Fruit fly (Drosophila melanogaster): ENCODE data around the gene CanA-14F.

The CanA-14F gene

dm6 chrX:16540802-16541346 is 46.1 kb downstream of the CanA-14F start, which contains the start of gene CG9903:
Gene CG9903 (minus strand): TSS chrX:16540852.
- TF ChIP-seq CrebB (tag; optimal IDR thresholded peaks at IDR 0.05) (no peak), corto (GFP tag; optimal IDR thresholded peaks at IDR 0.05) (no peak), CG30020 (tag; optimal IDR thresholded peaks at IDR 0.05) (no peak), sens-2 (GFP tag; IDR thresholded peaks at IDR 0.05) (0 out of 2 replicates have a peak, but pooled peaks have one; percentile 13), exex (tag; optimal IDR thresholded peaks at IDR 0.05) (peak; percentile 17), CG12659 (GFP tag; optimal IDR thresholded peaks at IDR 0.05) (no peak), grn (GFP tag; optimal IDR thresholded peaks at IDR 0.05) (peak; percentile 44), NC2β (GFP tag; optimal IDR thresholded peaks at IDR 0.05) (no peak), nerfin-2 (GFP tag; IDR thresholded peaks at IDR 0.05; ENCODE audit: partially characterized antibody) (no peak), CG14050 (GFP tag; IDR thresholded peaks at IDR 0.05) (no peak), sug (tag; optimal IDR thresholded peaks at IDR 0.05) (peak; percentile 6)

- TF ChIP-seq Meics (GFP tag; optimal IDR thresholded peaks at IDR 0.05) (peak; percentile 37), CG1603 (tag; optimal IDR thresholded peaks at IDR 0.05) (no peak), CG14441 (GFP tag; IDR thresholded peaks at IDR 0.05) (no peak), CG10543 (GFP tag; optimal IDR thresholded peaks at IDR 0.05) (peak; percentile 24), CG18599 (GFP tag; optimal IDR thresholded peaks at IDR 0.05) (peak; percentile 4), zen2 (GFP tag; IDR thresholded peaks at IDR 0.05; ENCODE audit: partially characterized antibody) (no peak), fu2 (GFP tag; optimal IDR thresholded peaks at IDR 0.05) (no peak), NfI (GFP tag; optimal IDR thresholded peaks at IDR 0.05) (no peak), jing (GFP tag; optimal IDR thresholded peaks at IDR 0.05) (no peak), Nf-YB (GFP tag; optimal IDR thresholded peaks at IDR 0.05) (no peak), wor (GFP tag; IDR thresholded peaks at IDR 0.05) (no peak), CG34376 (GFP tag; optimal IDR thresholded peaks at IDR 0.05) (no peak), tup (GFP tag; optimal IDR thresholded peaks at IDR 0.05) (no peak), CG9817 (tag; optimal IDR thresholded peaks at IDR 0.05) (no peak), Med (GFP tag) (peak; percentile 57), sens-2 (GFP tag; IDR thresholded peaks at IDR 0.05) (no peak), Deaf1 (tag; optimal IDR thresholded peaks at IDR 0.05) (peak; percentile 95), CG13894 (tag; optimal IDR thresholded peaks at IDR 0.05) (peak; percentile 57), crol (GFP tag; IDR thresholded peaks at IDR 0.05) (peak; percentile 19; the same call in 1 of the 2 replicates), Chrac-16 (GFP tag; optimal IDR thresholded peaks at IDR 0.05) (no peak), CG18262 (tag; optimal IDR thresholded peaks at IDR 0.05) (no peak), Adf1 (GFP tag; IDR thresholded peaks at IDR 0.05) (peak; percentile 15; the same call in 1 of the 2 replicates), Dip3 (GFP tag; optimal IDR thresholded peaks at IDR 0.05) (no peak), abd-A (tag; optimal IDR thresholded peaks at IDR 0.05) (peak; percentile 42), D19B (GFP tag; optimal IDR thresholded peaks at IDR 0.05) (no peak), Dbx (GFP tag; IDR thresholded peaks at IDR 0.05) (no peak), CG17186 (GFP tag; optimal IDR thresholded peaks at IDR 0.05) (no peak), CG12659 (GFP tag; optimal IDR thresholded peaks at IDR 0.05) (no peak)
These were observed 53.9 kb downstream of the CanA-14F start, which contains the start of gene para for dm6 chrX:16533046-16533496. Gene para (minus strand): TSS chrX:16533096.

dm6 chrX:16527203-16527602 is 59.8 kb downstream of the CanA-14F start:
- peak; percentile 83 for TF ChIP-seq CG4360 (GFP tag; IDR thresholded peaks at IDR 0.05)
- no peak for TF ChIP-seq pzg (GFP tag; optimal IDR thresholded peaks at IDR 0.05)
